Worm (Caenorhabditis elegans): ENCODE data around the gene unc-4.

- no peak for TF ChIP-seq nhr-10 (tag; optimal IDR thresholded peaks at IDR 0.05)
- TF ChIP-seq egl-27 (tag; optimal IDR thresholded peaks at IDR 0.05), result no peak
- TF ChIP-seq nhr-237 (tag; optimal IDR thresholded peaks at IDR 0.05), result no peak
- no peak for TF ChIP-seq dpl-1 (GFP tag; optimal IDR thresholded peaks at IDR 0.05)
- TF ChIP-seq mep-1 (tag; optimal IDR thresholded peaks at IDR 0.05), result no peak
- no peak for TF ChIP-seq lin-38 (GFP tag; IDR thresholded peaks at IDR 0.05)
- no peak for TF ChIP-seq nhr-25 (tag; optimal IDR thresholded peaks at IDR 0.05; ENCODE audit: borderline replicate concordance, insufficient read depth)
- TF ChIP-seq ztf-11 (tag; optimal IDR thresholded peaks at IDR 0.05), result no peak
- no peak for TF ChIP-seq ceh-82 (tag; optimal IDR thresholded peaks at IDR 0.05)
- no peak for TF ChIP-seq F49E8.2 (tag; optimal IDR thresholded peaks at IDR 0.05; ENCODE audit: borderline replicate concordance)
- no peak for TF ChIP-seq gei-8 (GFP tag; optimal IDR thresholded peaks at IDR 0.05)
Observed at ce11 chrII:9895173-9895572, 5.0 kb downstream of the unc-4 start.

All from whole organism, L4 larva.